Worm (Caenorhabditis elegans): ENCODE data around the gene srx-76.

DNA sequence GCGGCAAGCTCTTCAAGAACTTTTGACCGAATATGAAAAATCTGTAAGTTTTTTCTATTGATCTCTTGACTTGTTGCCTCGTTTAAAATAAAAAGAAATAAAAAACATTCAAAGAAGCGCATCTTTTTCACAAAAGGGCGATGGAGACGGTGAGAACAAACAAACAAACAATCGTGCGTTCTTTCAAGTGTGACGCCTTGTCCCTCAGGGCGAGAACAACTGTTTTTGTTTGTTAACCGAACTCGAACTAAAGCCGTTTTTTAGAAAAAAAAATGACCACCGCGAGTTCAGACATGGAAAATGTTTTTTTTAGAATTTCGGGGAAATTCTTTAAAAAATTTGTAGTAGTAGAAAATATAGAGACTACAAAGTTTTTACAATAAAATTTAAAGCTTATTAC is 44.6 kb upstream of the srx-76 start:
- no peak for TF ChIP-seq ztf-11 (tag; optimal IDR thresholded peaks at IDR 0.05)
- no peak for TF ChIP-seq nhr-237 (tag; optimal IDR thresholded peaks at IDR 0.05)
- TF ChIP-seq ama-1 (optimal IDR thresholded peaks at IDR 0.05), result no peak
- no peak for TF ChIP-seq nhr-28 (tag; optimal IDR thresholded peaks at IDR 0.05)
- TF ChIP-seq ceh-82 (tag; optimal IDR thresholded peaks at IDR 0.05), result no peak
- TF ChIP-seq lin-15B (tag; optimal IDR thresholded peaks at IDR 0.05), result no peak
- TF ChIP-seq fkh-2 (tag; optimal IDR thresholded peaks at IDR 0.05), result no peak
- TF ChIP-seq eor-1 (tag; optimal IDR thresholded peaks at IDR 0.05), result no peak

Data from whole organism, L3 larva.